Fruit fly (Drosophila melanogaster): ENCODE measurements around the gene CG1622.

dm6 chrX:13322405-13322804, 25.5 kb downstream of the CG1622 start:
- TF ChIP-seq usp (GFP tag; optimal IDR thresholded peaks at IDR 0.05) (no peak), psq (optimal IDR thresholded peaks at IDR 0.05) (no peak), Dll (optimal IDR thresholded peaks at IDR 0.05) (no peak), CG8478 (optimal IDR thresholded peaks at IDR 0.05) (no peak), pan (optimal IDR thresholded peaks at IDR 0.05) (no peak)
